Fruit fly (Drosophila melanogaster) whole organism, embryonic: Measurements from ENCODE around the gene Tom70.

Source experiments
- ATbp ChIP-seq: fragments of 200-800 bp; sonication (Bioruptor generic); optimal IDR thresholded peaks from 2 replicates; lab custom pipeline; 2017; ENCODE audit warnings: missing biosample characterization, mild to moderate bottlenecking, missing genetic modification characterization, missing genetic modification reagents
- CG10209 ChIP-seq: fragments of 200-800 bp; sonication (Bioruptor generic); optimal IDR thresholded peaks from 3 replicates; lab custom pipeline; 2017; ENCODE audit warnings: missing biosample characterization, mild to moderate bottlenecking, missing genetic modification characterization, missing genetic modification reagents
- CG10462 ChIP-seq: fragments of 200-800 bp; sonication (Bioruptor generic); optimal IDR thresholded peaks from 2 replicates; lab custom pipeline; 2016; ENCODE audit warnings: missing biosample characterization, missing genetic modification characterization
- CG12104 ChIP-seq: fragments of 200-800 bp; sonication (Bioruptor generic); optimal IDR thresholded peaks from 3 replicates; lab custom pipeline; 2016; ENCODE audit warnings: missing biosample characterization, missing genetic modification characterization
- CG12769 ChIP-seq: fragments of 200-800 bp; sonication (Bioruptor generic); optimal IDR thresholded peaks from 2 replicates; lab custom pipeline; 2019; ENCODE audit warnings: missing biosample characterization, mild to moderate bottlenecking, missing genetic modification characterization, moderate library complexity
- CG14014 ChIP-seq: fragments of 200-800 bp; sonication (Bioruptor generic); IDR thresholded peaks from 2 replicates; pipeline ENCODE4 v1.3.6; 2022; ENCODE audit warnings: missing biosample characterization, missing genetic modification characterization
- CG1647 ChIP-seq: fragments of 200-800 bp; sonication (Bioruptor generic); optimal IDR thresholded peaks from 3 replicates; lab custom pipeline; 2016; ENCODE audit warnings: missing biosample characterization, missing genetic modification characterization
- CG16813 ChIP-seq: fragments of 200-800 bp; sonication (Bioruptor generic); IDR thresholded peaks from 3 replicates; pipeline ENCODE4 v1.3.6; 2022; ENCODE audit warnings: missing biosample characterization, missing genetic modification characterization; ENCODE audit not compliant: partially characterized antibody
- CG17359 ChIP-seq: fragments of 200-800 bp; sonication (Bioruptor generic); optimal IDR thresholded peaks from 3 replicates; lab custom pipeline; 2018; ENCODE audit warnings: missing biosample characterization, mild to moderate bottlenecking, missing genetic modification characterization, moderate library complexity
- CG17912 ChIP-seq: fragments of 200-800 bp; sonication (Bioruptor generic); optimal IDR thresholded peaks from 2 replicates; lab custom pipeline; 2018; ENCODE audit warnings: missing biosample characterization, mild to moderate bottlenecking, missing genetic modification characterization
- CG2199 ChIP-seq: fragments of 200-800 bp; sonication (Bioruptor generic); IDR thresholded peaks from 3 replicates; pipeline ENCODE4 v1.3.6; 2022; ENCODE audit warnings: missing biosample characterization, missing genetic modification characterization
- CG32767 ChIP-seq: fragments of 200-800 bp; sonication (Bioruptor generic); IDR thresholded peaks from 2 replicates; pipeline ENCODE4 v1.3.6; 2022; ENCODE audit warnings: missing biosample characterization, missing genetic modification characterization
- CG34224 ChIP-seq: fragments of 200-800 bp; sonication (Bioruptor generic); IDR thresholded peaks from 3 replicates; pipeline ENCODE4 v1.3.6; 2022; ENCODE audit warnings: missing biosample characterization, missing genetic modification characterization; ENCODE audit not compliant: partially characterized antibody
- CG4328 ChIP-seq: fragments of 200-800 bp; sonication (Bioruptor generic); optimal IDR thresholded peaks from 3 replicates; lab custom pipeline; 2017; ENCODE audit warnings: missing biosample characterization, missing genetic modification reagents, missing genetic modification characterization
- CG9876 ChIP-seq: fragments of 200-800 bp; sonication (Bioruptor generic); optimal IDR thresholded peaks from 2 replicates; lab custom pipeline; 2016; ENCODE audit warnings: missing biosample characterization, missing genetic modification characterization
- H15 ChIP-seq: fragments of 200-800 bp; sonication (Bioruptor generic); IDR thresholded peaks from 3 replicates; pipeline ENCODE4 v1.3.6; 2022; ENCODE audit warnings: missing biosample characterization, missing genetic modification characterization
- HHEX ChIP-seq: fragments of 200-800 bp; sonication (Bioruptor generic); optimal IDR thresholded peaks from 3 replicates; lab custom pipeline; 2017; ENCODE audit warnings: missing biosample characterization, mild to moderate bottlenecking, missing genetic modification characterization, missing genetic modification reagents
- MTF-1 ChIP-seq: fragments of 200-800 bp; sonication (Bioruptor generic); optimal IDR thresholded peaks from 2 replicates; lab custom pipeline; 2018; ENCODE audit warnings: missing biosample characterization, mild to moderate bottlenecking, missing genetic modification characterization, borderline replicate concordance
- Max ChIP-seq: fragments of 200-800 bp; sonication (Bioruptor generic); optimal IDR thresholded peaks from 2 replicates; lab custom pipeline; 2016; ENCODE audit warnings: missing biosample characterization, mild to moderate bottlenecking, missing genetic modification characterization
- NFAT ChIP-seq: fragments of 200-800 bp; sonication (Bioruptor generic); IDR thresholded peaks from 2 replicates; pipeline ENCODE4 v1.3.6; 2022; ENCODE audit warnings: missing biosample characterization, missing genetic modification characterization
- NfI ChIP-seq: fragments of 200-800 bp; sonication (Bioruptor generic); optimal IDR thresholded peaks from 3 replicates; lab custom pipeline; 2018; ENCODE audit warnings: missing biosample characterization, mild to moderate bottlenecking, missing genetic modification characterization, moderate library complexity
- Rfx ChIP-seq: fragments of 200-800 bp; sonication (Bioruptor generic); IDR thresholded peaks from 2 replicates; pipeline ENCODE4 v1.3.6; 2022; ENCODE audit warnings: missing biosample characterization, missing genetic modification characterization
- Sry-δ ChIP-seq: fragments of 200-800 bp; sonication (Bioruptor generic); optimal IDR thresholded peaks from 2 replicates; lab custom pipeline; 2016; ENCODE audit warnings: missing biosample characterization, missing genetic modification characterization
- Ssrp ChIP-seq: fragments of 200-800 bp; sonication (Bioruptor generic); optimal IDR thresholded peaks from 2 replicates; lab custom pipeline; 2018; ENCODE audit warnings: missing biosample characterization, mild to moderate bottlenecking, missing genetic modification characterization, moderate library complexity
- amos ChIP-seq: fragments of 200-800 bp; sonication (Bioruptor generic); IDR thresholded peaks from 2 replicates; pipeline ENCODE4 v1.3.6; 2022; ENCODE audit warnings: missing biosample characterization, missing genetic modification characterization; ENCODE audit not compliant: partially characterized antibody
- chinmo ChIP-seq: fragments of 200-800 bp; sonication (Bioruptor generic); IDR thresholded peaks from 4 replicates; pipeline ENCODE4 v1.3.6; 2022; ENCODE audit warnings: missing biosample characterization, missing genetic modification characterization; ENCODE audit not compliant: partially characterized antibody
- dati ChIP-seq: fragments of 200-800 bp; sonication (Bioruptor generic); IDR thresholded peaks from 2 replicates; pipeline ENCODE4 v1.3.6; 2022; ENCODE audit warnings: missing biosample characterization, missing genetic modification characterization
- gt ChIP-seq: fragments of 200-800 bp; sonication (Bioruptor generic); IDR thresholded peaks from 2 replicates; pipeline ENCODE4 v1.3.6; 2022; ENCODE audit warnings: missing biosample characterization, missing genetic modification characterization
- hbn ChIP-seq: fragments of 200-800 bp; sonication (Bioruptor generic); IDR thresholded peaks from 2 replicates; pipeline ENCODE4 v1.3.6; 2022; ENCODE audit warnings: missing biosample characterization, missing genetic modification characterization; ENCODE audit not compliant: partially characterized antibody
- hth ChIP-seq: fragments of >200 bp; optimal IDR thresholded peaks from 2 replicates; lab custom pipeline; 2017; ENCODE audit warnings: inconsistent platforms
- kni ChIP-seq: fragments of 200-800 bp; sonication (Bioruptor generic); optimal IDR thresholded peaks from 3 replicates; lab custom pipeline; 2017; ENCODE audit warnings: mild to moderate bottlenecking, missing biosample characterization, missing genetic modification reagents, missing genetic modification characterization
- lmd ChIP-seq: fragments of 200-800 bp; sonication (Bioruptor generic); IDR thresholded peaks from 2 replicates; pipeline ENCODE4 v1.3.6; 2022; ENCODE audit warnings: missing biosample characterization, missing genetic modification characterization
- lov ChIP-seq, 2 experiments: fragments of 200-800 bp in 1 of 2; fragments of >200 bp in 1 of 2; sonication (Bioruptor generic) in 1 of 2; IDR thresholded peaks in 1 of 2; optimal IDR thresholded peaks in 1 of 2; 2 replicates in 1 of 2; 3 replicates in 1 of 2; pipeline versions ENCODE4 v1.3.6 to Lab custom; 2017 to 2022; ENCODE audit warnings: missing biosample characterization in 1 of 2, missing genetic modification characterization in 1 of 2
- mirr ChIP-seq: fragments of 200-800 bp; sonication (Bioruptor generic); optimal IDR thresholded peaks from 3 replicates; lab custom pipeline; 2018; ENCODE audit warnings: missing biosample characterization, mild to moderate bottlenecking, missing genetic modification characterization
- nau ChIP-seq: fragments of 200-800 bp; sonication (Bioruptor generic); optimal IDR thresholded peaks from 3 replicates; lab custom pipeline; 2017; ENCODE audit warnings: missing biosample characterization, mild to moderate bottlenecking, missing genetic modification characterization, missing genetic modification reagents
- org-1 ChIP-seq: fragments of 200-800 bp; sonication (Bioruptor generic); optimal IDR thresholded peaks from 2 replicates; lab custom pipeline; 2017; ENCODE audit warnings: missing biosample characterization, missing genetic modification characterization
- peb ChIP-seq: fragments of 200-800 bp; sonication (Bioruptor generic); IDR thresholded peaks from 2 replicates; pipeline ENCODE4 v1.3.6; 2022; ENCODE audit warnings: missing biosample characterization, missing genetic modification characterization
- ranshi ChIP-seq: fragments of 200-800 bp; sonication (Bioruptor generic); IDR thresholded peaks from 2 replicates; pipeline ENCODE4 v1.3.6; 2022; ENCODE audit warnings: missing biosample characterization, missing genetic modification characterization
- rib ChIP-seq: fragments of 200-800 bp; sonication (Bioruptor generic); IDR thresholded peaks from 2 replicates; pipeline ENCODE4 v1.3.6; 2022; ENCODE audit warnings: missing biosample characterization, missing genetic modification characterization
- schlank ChIP-seq: fragments of 200-800 bp; sonication (Bioruptor generic); optimal IDR thresholded peaks from 2 replicates; lab custom pipeline; 2018; ENCODE audit warnings: missing biosample characterization, mild to moderate bottlenecking, missing genetic modification characterization
- sd ChIP-seq: fragments of 200-800 bp; sonication (Bioruptor generic); optimal IDR thresholded peaks from 3 replicates; lab custom pipeline; 2018; ENCODE audit warnings: missing biosample characterization, mild to moderate bottlenecking, missing genetic modification characterization, moderate library complexity
- sens-2 ChIP-seq: fragments of 200-800 bp; sonication (Bioruptor generic); IDR thresholded peaks from 2 replicates; pipeline ENCODE4 v1.3.6; 2022; ENCODE audit warnings: missing biosample characterization, missing genetic modification characterization
- seq ChIP-seq: fragments of 200-800 bp; sonication (Bioruptor generic); IDR thresholded peaks from 2 replicates; pipeline ENCODE4 v1.3.6; 2022; ENCODE audit warnings: missing biosample characterization, missing genetic modification characterization
- slbo ChIP-seq: fragments of 200-800 bp; sonication (Bioruptor generic); IDR thresholded peaks from 2 replicates; pipeline ENCODE4 v1.3.6; 2022; ENCODE audit warnings: missing biosample characterization, missing genetic modification characterization
- sob ChIP-seq: fragments of 200-800 bp; sonication (Bioruptor generic); IDR thresholded peaks from 2 replicates; pipeline ENCODE4 v1.3.6; 2022; ENCODE audit warnings: missing biosample characterization, missing genetic modification characterization
- unpg ChIP-seq: fragments of 200-800 bp; sonication (Bioruptor generic); optimal IDR thresholded peaks from 3 replicates; lab custom pipeline; 2018; ENCODE audit warnings: missing biosample characterization, mild to moderate bottlenecking, missing genetic modification characterization, moderate library complexity
- vfl ChIP-seq: fragments of 200-800 bp; sonication (Bioruptor generic); optimal IDR thresholded peaks from 2 replicates; lab custom pipeline; 2016; ENCODE audit warnings: missing biosample characterization, missing genetic modification characterization

Gene Tom70

DNA sequence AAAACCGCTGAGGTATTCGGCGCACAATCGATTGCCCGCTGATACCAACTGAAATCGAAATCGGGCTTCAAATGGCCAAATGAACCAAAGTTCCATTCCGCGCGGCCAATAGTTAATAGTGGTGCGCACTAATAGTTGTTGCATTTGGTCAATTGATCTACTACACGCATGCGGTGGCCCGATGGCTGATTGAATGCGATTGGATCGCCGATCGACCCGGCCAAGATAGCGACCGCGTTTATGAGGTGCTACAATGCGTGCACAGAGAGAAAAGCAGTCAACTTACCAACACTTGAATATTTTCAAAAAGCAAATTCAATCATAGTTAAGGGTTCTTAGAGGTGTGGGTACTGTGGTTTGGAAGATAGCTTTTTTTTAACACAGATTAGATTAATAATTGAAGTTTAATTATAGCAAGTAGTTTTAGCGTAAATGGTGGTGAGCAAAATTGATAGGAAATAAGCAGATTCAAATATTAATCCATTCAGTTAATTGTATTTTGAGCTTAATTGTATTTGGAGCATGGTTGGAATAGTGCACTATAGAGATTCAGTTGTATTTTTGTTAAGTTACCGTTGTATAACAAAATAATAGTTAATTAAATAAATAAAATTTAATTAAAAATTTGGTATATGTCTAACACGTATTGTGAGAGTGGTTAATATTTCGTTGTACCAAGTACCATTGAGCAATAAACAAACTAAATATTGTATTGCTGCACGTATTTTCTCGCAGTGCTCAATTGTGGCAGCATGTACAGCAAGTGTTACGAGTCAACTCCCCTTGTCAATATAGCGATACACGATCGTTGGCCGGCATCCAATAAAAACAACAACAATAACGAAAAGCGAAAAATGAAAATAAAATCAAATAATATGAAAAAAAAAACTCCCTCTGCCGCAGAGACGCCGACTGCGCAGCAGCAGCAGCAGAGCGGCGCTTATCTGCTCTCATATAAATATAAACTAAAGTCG, 11.6 kb downstream of the Tom70 start (continued):
- TF ChIP-seq ranshi (GFP tag; lab: Robert Waterston, UW): peak; percentile 46; the same call in 1 of the 2 replicates
- TF ChIP-seq CG1647: no peak
- TF ChIP-seq CG4328: peak; percentile 34
- no peak for TF ChIP-seq nau (GFP tag; lab: Kevin White, UChicago)
- TF ChIP-seq CG17912: no peak
- TF ChIP-seq CG16813 (GFP tag; lab: Robert Waterston, UW): no peak
- TF ChIP-seq CG9876 (GFP tag; lab: Kevin White, UChicago): no peak
- TF ChIP-seq CG12104 (GFP tag; lab: Kevin White, UChicago): peak; percentile 36
- TF ChIP-seq unpg: peak; percentile 47
- no peak for TF ChIP-seq rib (GFP tag; lab: Robert Waterston, UW)
- TF ChIP-seq CG34224 (GFP tag; lab: Robert Waterston, UW): no peak
- TF ChIP-seq, all 482 proteins: peak for 260

dm6 chr2L:12025505-12025904, 12.8 kb downstream of the Tom70 start:
- no peak for TF ChIP-seq schlank (tag; lab: Kevin White, UChicago)
- TF ChIP-seq NFAT: no peak
- no peak for TF ChIP-seq H15 (GFP tag; lab: Robert Waterston, UW)
- TF ChIP-seq gt (GFP tag; lab: Robert Waterston, UW): no peak
- no peak for TF ChIP-seq MTF-1 (GFP tag; lab: Kevin White, UChicago)
- peak; percentile 10 for TF ChIP-seq mirr (GFP tag; lab: Kevin White, UChicago)
- no peak for TF ChIP-seq hbn (GFP tag; lab: Robert Waterston, UW)
- TF ChIP-seq CG10209 (GFP tag; lab: Kevin White, UChicago): peak; percentile 13
- TF ChIP-seq HHEX (GFP tag; lab: Kevin White, UChicago): peak; percentile 21
- TF ChIP-seq ATbp: peak; percentile 8
- no peak for TF ChIP-seq Sry-δ
- no peak for TF ChIP-seq peb (GFP tag; lab: Robert Waterston, UW)
- TF ChIP-seq CG14014: no peak
- TF ChIP-seq vfl (GFP tag; lab: Kevin White, UChicago): no peak
- no peak; the same call in 1 of the 2 replicates for TF ChIP-seq lmd
- no peak for TF ChIP-seq hth (lab: Kevin White, UChicago)
- 0 out of 2 replicates have a peak, but pooled peaks have one; percentile 7 for TF ChIP-seq seq
- TF ChIP-seq sens-2 (GFP tag; lab: Robert Waterston, UW): no peak
- no peak for TF ChIP-seq amos (GFP tag; lab: Robert Waterston, UW)
- no peak for TF ChIP-seq dati
- peak; percentile 52; the same call in 1 of the 2 replicates for TF ChIP-seq Rfx (GFP tag; lab: Robert Waterston, UW)
- TF ChIP-seq CG2199 (GFP tag; lab: Robert Waterston, UW): 0 out of 3 replicates have a peak, but pooled peaks have one; percentile 55
- TF ChIP-seq lov (optimal IDR thresholded peaks at IDR 0.05; lab: Kevin White, UChicago): no peak
- TF ChIP-seq lov (GFP tag; IDR thresholded peaks at IDR 0.05; lab: Robert Waterston, UW): 0 out of 3 replicates have a peak, but pooled peaks have one; percentile 45
- peak; percentile 8 for TF ChIP-seq NfI (GFP tag; lab: Kevin White, UChicago)
- TF ChIP-seq CG12769 (tag; lab: Kevin White, UChicago): peak; percentile 83
- peak; percentile 82; the same call in 2 of the 4 replicates for TF ChIP-seq chinmo (GFP tag; lab: Robert Waterston, UW)
- TF ChIP-seq org-1 (GFP tag; lab: Kevin White, UChicago): peak; percentile 14
- TF ChIP-seq slbo (GFP tag; lab: Robert Waterston, UW): peak; percentile 38; the same call in 1 of the 2 replicates
- 0 out of 2 replicates have a peak, but pooled peaks have one; percentile 31 for TF ChIP-seq sob (GFP tag; lab: Robert Waterston, UW)
- TF ChIP-seq CG10462 (GFP tag; lab: Kevin White, UChicago): no peak
- TF ChIP-seq Ssrp: no peak
- TF ChIP-seq sd (tag; lab: Kevin White, UChicago): peak; percentile 4
- no peak for TF ChIP-seq CG32767
- TF ChIP-seq kni (GFP tag; lab: Kevin White, UChicago): no peak
- TF ChIP-seq CG17359: peak; percentile 7
- TF ChIP-seq Max (GFP tag; lab: Kevin White, UChicago): no peak
